Worm (Caenorhabditis elegans): ENCODE measurements around the gene Y41D4B.1.

DNA sequence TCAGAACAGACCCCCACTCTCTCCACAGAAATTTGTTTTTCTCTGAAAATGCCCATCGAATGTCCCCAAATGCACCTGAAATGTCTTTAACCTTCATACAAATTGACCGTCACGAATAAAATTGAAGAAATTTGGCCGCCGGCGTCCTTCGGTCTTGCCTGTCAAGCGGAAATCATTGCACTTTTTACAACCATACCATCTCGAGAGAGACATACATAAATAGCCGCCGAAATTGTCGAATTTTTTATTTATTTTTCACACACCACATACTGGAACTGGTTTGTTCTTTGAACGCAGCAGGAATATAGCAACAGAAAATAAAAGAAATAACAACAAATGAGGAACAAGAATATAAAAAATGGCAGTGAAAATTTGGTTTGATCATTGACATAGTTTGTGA is 43.2 kb downstream of the Y41D4B.1 start:
- TF ChIP-seq nfya-1 (tag; optimal IDR thresholded peaks at IDR 0.05; ENCODE audit: insufficient read depth) (no peak), ZK546.5 (tag; optimal IDR thresholded peaks at IDR 0.05) (no peak)

All from whole organism, L3 larva.